Worm (Caenorhabditis elegans): ENCODE measurements around the gene cyk-4.

DNA sequence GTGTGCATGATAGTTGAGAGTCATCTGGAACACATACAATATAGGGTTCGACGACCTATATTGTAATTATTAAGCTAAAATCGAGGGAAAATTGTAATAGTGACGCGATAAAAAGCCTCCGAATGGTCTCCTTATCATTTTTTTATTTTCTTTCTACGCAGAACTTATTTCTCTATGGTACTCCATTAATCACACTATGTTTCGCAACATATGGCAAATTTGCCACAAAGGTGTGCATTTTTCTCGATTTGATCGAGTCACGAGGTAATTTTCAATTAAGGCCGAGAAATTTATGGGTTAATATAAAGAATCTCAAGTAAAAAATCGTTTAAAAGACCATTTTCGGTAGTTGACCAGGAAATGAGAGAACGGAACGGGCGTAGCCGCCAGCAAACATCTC, 9.0 kb downstream of the cyk-4 start, which contains the start of gene dbn-1:
- no peak for TF ChIP-seq R02D3.7 (tag; optimal IDR thresholded peaks at IDR 0.05)
- TF ChIP-seq ceh-28 (tag; optimal IDR thresholded peaks at IDR 0.05), result no peak
- TF ChIP-seq elt-3 (tag; optimal IDR thresholded peaks at IDR 0.05), result no peak
- no peak for TF ChIP-seq unc-39 (tag; optimal IDR thresholded peaks at IDR 0.05)
- TF ChIP-seq mdl-1 (tag; optimal IDR thresholded peaks at IDR 0.05), result no peak
- no peak for TF ChIP-seq fkh-2 (tag; optimal IDR thresholded peaks at IDR 0.05)
- no peak for TF ChIP-seq ztf-11 (tag; optimal IDR thresholded peaks at IDR 0.05)
- no peak for TF ChIP-seq unc-62 (GFP tag; optimal IDR thresholded peaks at IDR 0.05)
- TF ChIP-seq nhr-11 (tag; optimal IDR thresholded peaks at IDR 0.05), result no peak
- no peak for TF ChIP-seq aly-2 (tag; optimal IDR thresholded peaks at IDR 0.05)
- no peak for TF ChIP-seq elt-1 (tag; optimal IDR thresholded peaks at IDR 0.05)
